Fruit fly (Drosophila melanogaster) whole organism, prepupa: ENCODE data around the gene CG1024.

Experiments
- Blimp-1 ChIP-seq: fragments of 200-800 bp; sonication (Bioruptor generic); optimal IDR thresholded peaks from 3 replicates; lab custom pipeline; 2017; ENCODE audit warnings: missing biosample characterization, missing genetic modification characterization, mild to moderate bottlenecking, moderate library complexity, missing genetic modification reagents
- CG10631 ChIP-seq: fragments of 200-800 bp; sonication (Bioruptor generic); optimal IDR thresholded peaks from 2 replicates; lab custom pipeline; 2016; ENCODE audit warnings: missing biosample characterization, missing genetic modification characterization
- CG10669 ChIP-seq: fragments of 200-800 bp; sonication (Bioruptor generic); optimal IDR thresholded peaks from 3 replicates; lab custom pipeline; 2018; ENCODE audit warnings: missing biosample characterization, mild to moderate bottlenecking, missing genetic modification characterization, moderate library complexity
- CG11294 ChIP-seq: fragments of 200-800 bp; sonication (Bioruptor generic); IDR thresholded peaks from 2 replicates; pipeline ENCODE4 v1.3.6; 2022; ENCODE audit warnings: missing biosample characterization, missing genetic modification characterization
- CG11762 ChIP-seq: fragments of 200-800 bp; sonication (Bioruptor generic); optimal IDR thresholded peaks from 3 replicates; lab custom pipeline; 2016; ENCODE audit warnings: missing biosample characterization, missing genetic modification characterization; ENCODE audit not compliant: insufficient read depth
- CG15336 ChIP-seq: fragments of 200-800 bp; sonication (Bioruptor generic); IDR thresholded peaks from 2 replicates; pipeline ENCODE4 v1.3.6; 2022; ENCODE audit warnings: missing biosample characterization, missing genetic modification characterization
- CG1621 ChIP-seq: fragments of 200-800 bp; sonication (Bioruptor generic); optimal IDR thresholded peaks from 3 replicates; lab custom pipeline; 2018; ENCODE audit warnings: missing biosample characterization, mild to moderate bottlenecking, missing genetic modification characterization
- CG16779 ChIP-seq: fragments of 200-800 bp; sonication (Bioruptor generic); optimal IDR thresholded peaks from 3 replicates; lab custom pipeline; 2017; ENCODE audit warnings: missing biosample characterization, mild to moderate bottlenecking, missing genetic modification characterization
- CG3032 ChIP-seq: fragments of 200-800 bp; optimal IDR thresholded peaks from 2 replicates; lab custom pipeline; 2019; ENCODE audit warnings: missing biosample characterization, mild to moderate bottlenecking, missing genetic modification characterization, moderate library complexity
- CG31627 ChIP-seq: fragments of 200-800 bp; sonication (Bioruptor generic); optimal IDR thresholded peaks from 3 replicates; lab custom pipeline; 2016; ENCODE audit warnings: missing biosample characterization, missing genetic modification characterization
- CG32006 ChIP-seq: fragments of 200-800 bp; sonication (Bioruptor generic); optimal IDR thresholded peaks from 3 replicates; lab custom pipeline; 2017; ENCODE audit warnings: missing biosample characterization, mild to moderate bottlenecking, missing genetic modification characterization
- CG34406 ChIP-seq: fragments of 200-800 bp; sonication (Bioruptor generic); optimal IDR thresholded peaks from 3 replicates; lab custom pipeline; 2016; ENCODE audit warnings: missing biosample characterization, missing genetic modification characterization
- CG3919 ChIP-seq: fragments of 200-800 bp; sonication (Bioruptor generic); optimal IDR thresholded peaks from 3 replicates; lab custom pipeline; 2016; ENCODE audit warnings: missing biosample characterization, missing genetic modification characterization
- CG4318 ChIP-seq: fragments of 200-800 bp; sonication (Bioruptor generic); optimal IDR thresholded peaks from 3 replicates; lab custom pipeline; 2017; ENCODE audit warnings: missing biosample characterization, mild to moderate bottlenecking, missing genetic modification characterization
- CG6163 ChIP-seq: fragments of 200-800 bp; sonication (Bioruptor generic); IDR thresholded peaks from 3 replicates; pipeline ENCODE4 v1.3.6; 2022; ENCODE audit warnings: missing biosample characterization, missing genetic modification characterization
- CG6276 ChIP-seq: fragments of 200-800 bp; sonication (Bioruptor generic); optimal IDR thresholded peaks from 2 replicates; lab custom pipeline; 2017; ENCODE audit warnings: missing biosample characterization, mild to moderate bottlenecking, missing genetic modification characterization
- CG6792 ChIP-seq: fragments of 200-800 bp; sonication (Bioruptor generic); optimal IDR thresholded peaks from 3 replicates; lab custom pipeline; 2016; ENCODE audit warnings: missing biosample characterization, missing genetic modification characterization
- CG6808 ChIP-seq: fragments of 200-800 bp; sonication (Bioruptor generic); optimal IDR thresholded peaks from 3 replicates; lab custom pipeline; 2017; ENCODE audit warnings: missing biosample characterization, missing genetic modification characterization, mild to moderate bottlenecking, moderate library complexity, missing genetic modification reagents
- CG6854 ChIP-seq: fragments of 200-800 bp; sonication (Bioruptor generic); optimal IDR thresholded peaks from 2 replicates; lab custom pipeline; 2017; ENCODE audit warnings: missing biosample characterization, mild to moderate bottlenecking, missing genetic modification characterization
- CG7368 ChIP-seq: fragments of 200-800 bp; sonication (Bioruptor generic); optimal IDR thresholded peaks from 3 replicates; lab custom pipeline; 2016; ENCODE audit warnings: missing biosample characterization, missing genetic modification characterization
- CG8119 ChIP-seq: fragments of 200-800 bp; sonication (Bioruptor generic); IDR thresholded peaks from 3 replicates; pipeline ENCODE4 v1.3.6; 2022; ENCODE audit warnings: missing biosample characterization, missing genetic modification characterization
- CG8632 ChIP-seq: fragments of 200-800 bp; sonication (Bioruptor generic); optimal IDR thresholded peaks from 3 replicates; lab custom pipeline; 2016; ENCODE audit warnings: missing biosample characterization, missing genetic modification characterization
- Eip75B ChIP-seq: fragments of 200-800 bp; sonication (Bioruptor generic); optimal IDR thresholded peaks from 3 replicates; lab custom pipeline; 2016; ENCODE audit warnings: missing biosample characterization, missing genetic modification characterization
- Eip78C ChIP-seq: fragments of 200-800 bp; sonication (Bioruptor generic); peaks from one replicate; lab custom pipeline; 2016; ENCODE audit warnings: missing biosample characterization, missing genetic modification characterization
- Eip93F ChIP-seq: fragments of 200-800 bp; sonication (Bioruptor generic); optimal IDR thresholded peaks from 2 replicates; lab custom pipeline; 2016; ENCODE audit warnings: missing biosample characterization, mild to moderate bottlenecking, missing genetic modification characterization
- Ets21C ChIP-seq: fragments of 200-800 bp; sonication (Bioruptor generic); optimal IDR thresholded peaks from 3 replicates; lab custom pipeline; 2016; ENCODE audit warnings: missing biosample characterization, missing genetic modification characterization
- Ets96B ChIP-seq: fragments of 200-800 bp; optimal IDR thresholded peaks from 2 replicates; lab custom pipeline; 2019; ENCODE audit warnings: missing biosample characterization, mild to moderate bottlenecking, missing genetic modification characterization, moderate library complexity
- Gug ChIP-seq: fragments of 200-800 bp; sonication (Bioruptor generic); IDR thresholded peaks from 2 replicates; pipeline ENCODE4 v1.3.6; 2022; ENCODE audit warnings: missing biosample characterization, missing genetic modification characterization
- Hr38 ChIP-seq: sonication (Bioruptor generic); optimal IDR thresholded peaks from 2 replicates; lab custom pipeline; 2016; ENCODE audit warnings: missing biosample characterization, missing genetic modification characterization
- Hr39 ChIP-seq: fragments of 200-800 bp; sonication (Bioruptor generic); optimal IDR thresholded peaks from 2 replicates; lab custom pipeline; 2016; ENCODE audit warnings: missing biosample characterization, missing genetic modification characterization
- Hr4 ChIP-seq: fragments of 200-800 bp; sonication (Bioruptor generic); optimal IDR thresholded peaks from 3 replicates; lab custom pipeline; 2016; ENCODE audit warnings: missing biosample characterization, missing genetic modification characterization
- Lpt ChIP-seq: fragments of 200-800 bp; sonication (Bioruptor generic); optimal IDR thresholded peaks from 3 replicates; lab custom pipeline; 2016; ENCODE audit warnings: missing biosample characterization, missing genetic modification characterization
- Met ChIP-seq: fragments of 200-800 bp; sonication (Bioruptor generic); optimal IDR thresholded peaks from 3 replicates; lab custom pipeline; 2016; ENCODE audit warnings: missing biosample characterization, missing genetic modification characterization
- OdsH ChIP-seq: fragments of 200-800 bp; sonication (Bioruptor generic); optimal IDR thresholded peaks from 3 replicates; lab custom pipeline; 2016; ENCODE audit warnings: missing biosample characterization, missing genetic modification characterization
- Smox ChIP-seq: fragments of 200-800 bp; sonication (Bioruptor generic); optimal IDR thresholded peaks from 3 replicates; lab custom pipeline; 2016; ENCODE audit warnings: missing biosample characterization, missing genetic modification characterization
- Sox102F ChIP-seq: fragments of 200-800 bp; sonication (Bioruptor generic); optimal IDR thresholded peaks from 2 replicates; lab custom pipeline; 2016; ENCODE audit warnings: missing biosample characterization, mild to moderate bottlenecking, missing genetic modification characterization
- Sox14 ChIP-seq: fragments of 200-800 bp; sonication (Bioruptor generic); optimal IDR thresholded peaks from 3 replicates; lab custom pipeline; 2016; ENCODE audit warnings: missing biosample characterization, missing genetic modification characterization
- Sox15 ChIP-seq: fragments of 200-800 bp; sonication (Bioruptor generic); optimal IDR thresholded peaks from 3 replicates; lab custom pipeline; 2016; ENCODE audit warnings: missing biosample characterization, missing genetic modification characterization
- cyc ChIP-seq: fragments of 200-800 bp; sonication (Bioruptor generic); optimal IDR thresholded peaks from 3 replicates; lab custom pipeline; 2016; ENCODE audit warnings: missing biosample characterization, missing genetic modification characterization
- dsx ChIP-seq: fragments of 200-800 bp; optimal IDR thresholded peaks from 3 replicates; lab custom pipeline; 2019; ENCODE audit warnings: missing biosample characterization, mild to moderate bottlenecking, missing genetic modification characterization, moderate library complexity; ENCODE audit not compliant: poor library complexity, severe bottlenecking
- esn ChIP-seq: fragments of 200-800 bp; sonication (Bioruptor generic); optimal IDR thresholded peaks from 2 replicates; lab custom pipeline; 2016; ENCODE audit warnings: missing biosample characterization, mild to moderate bottlenecking, missing genetic modification characterization, moderate library complexity
- fd85E ChIP-seq: fragments of 200-800 bp; sonication (Bioruptor generic); optimal IDR thresholded peaks from 3 replicates; lab custom pipeline; 2016; ENCODE audit warnings: missing biosample characterization, missing genetic modification characterization
- fkh ChIP-seq: fragments of 200-800 bp; sonication (Bioruptor generic); optimal IDR thresholded peaks from 3 replicates; lab custom pipeline; 2017; ENCODE audit warnings: missing biosample characterization, mild to moderate bottlenecking, missing genetic modification characterization, moderate library complexity
- lz ChIP-seq: fragments of 200-800 bp; sonication (Bioruptor generic); optimal IDR thresholded peaks from 3 replicates; lab custom pipeline; 2016; ENCODE audit warnings: missing biosample characterization, missing genetic modification characterization
- pdm3 ChIP-seq: fragments of 200-800 bp; sonication (Bioruptor generic); optimal IDR thresholded peaks from 3 replicates; lab custom pipeline; 2016; ENCODE audit warnings: missing biosample characterization, missing genetic modification characterization
- salr ChIP-seq, 2 experiments: fragments of 200-800 bp; sonication (Bioruptor generic); optimal IDR thresholded peaks; 3 replicates each; lab custom pipeline; 2016 to 2018; ENCODE audit warnings: missing biosample characterization in 2 of 2, missing genetic modification characterization in 2 of 2, mild to moderate bottlenecking in 1 of 2
- spab ChIP-seq: fragments of 200-800 bp; sonication (Bioruptor generic); optimal IDR thresholded peaks from 2 replicates; lab custom pipeline; 2017; ENCODE audit warnings: missing biosample characterization, mild to moderate bottlenecking, missing genetic modification characterization, missing genetic modification reagents
- ss ChIP-seq, 2 experiments: fragments of 200-800 bp; sonication (Bioruptor generic); optimal IDR thresholded peaks; 2 replicates in 1 of 2; 3 replicates in 1 of 2; lab custom pipeline; 2017 to 2018; ENCODE audit warnings: mild to moderate bottlenecking in 2 of 2, missing biosample characterization in 2 of 2, missing genetic modification characterization in 2 of 2, moderate library complexity in 1 of 2
- svp ChIP-seq: fragments of 200-800 bp; sonication (Bioruptor generic); peaks from one replicate; lab custom pipeline; 2016; ENCODE audit warnings: missing biosample characterization, missing genetic modification characterization
- topi ChIP-seq: fragments of 200-800 bp; sonication (Bioruptor generic); optimal IDR thresholded peaks from 3 replicates; lab custom pipeline; 2016; ENCODE audit warnings: missing biosample characterization, missing genetic modification characterization
- vri ChIP-seq: fragments of 200-800 bp; sonication (Bioruptor generic); optimal IDR thresholded peaks from 3 replicates; lab custom pipeline; 2016; ENCODE audit warnings: missing biosample characterization, mild to moderate bottlenecking, missing genetic modification characterization

CG1024 gene

DNA sequence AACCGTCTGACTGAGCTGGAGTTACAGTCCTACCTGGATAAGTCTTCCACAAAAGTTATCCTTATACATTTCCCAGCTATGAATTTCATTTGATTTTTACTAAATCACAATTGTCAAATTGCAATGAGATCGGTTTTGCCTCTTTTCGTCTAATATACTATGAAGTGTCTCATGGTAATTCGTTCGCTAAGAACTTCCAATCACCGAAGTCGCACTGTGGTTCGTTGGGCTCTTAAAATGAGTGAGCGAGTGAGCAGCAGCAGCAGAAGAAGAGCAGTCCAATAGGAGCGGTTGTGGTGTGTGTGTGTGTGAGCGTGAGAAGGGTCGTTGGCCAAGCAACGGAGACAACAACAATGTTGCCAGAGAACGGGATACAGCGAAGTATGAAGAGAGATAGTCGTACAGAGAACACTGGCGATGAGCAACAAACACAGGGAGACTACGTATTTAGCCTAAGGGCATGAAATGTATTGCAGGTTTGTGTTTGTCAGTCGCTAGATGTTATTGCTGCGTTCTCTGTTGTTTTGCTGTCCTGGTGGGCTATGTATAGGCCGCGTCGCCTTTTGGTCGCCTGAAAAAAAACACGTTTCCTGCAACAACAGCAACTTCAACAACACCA lies 44.0 kb upstream of the CG1024 start:
- TF ChIP-seq CG31627 = peak; percentile 98
- TF ChIP-seq Smox = peak; percentile 98
- peak; percentile 98 for TF ChIP-seq CG10631
- TF ChIP-seq CG3032 (tag; lab: Kevin White, UChicago) = peak; percentile 95
- TF ChIP-seq CG32006 = peak; percentile 94
- peak; percentile 44 for TF ChIP-seq fkh (GFP tag; lab: Kevin White, UChicago)
- TF ChIP-seq topi (GFP tag; lab: Kevin White, UChicago) = peak; percentile 98
- peak; percentile 99 for TF ChIP-seq Eip75B (GFP tag; lab: Kevin White, UChicago)
- TF ChIP-seq salr (GFP tag; optimal IDR thresholded peaks at IDR 0.05; lab: Kevin White, UChicago) = peak; percentile 91 to 95
- TF ChIP-seq Ets96B = peak; percentile 96
- peak; percentile 94 for TF ChIP-seq fd85E (GFP tag; lab: Kevin White, UChicago)
- TF ChIP-seq spab (GFP tag; lab: Kevin White, UChicago) = peak; percentile 96
- TF ChIP-seq CG16779 (tag; lab: Kevin White, UChicago) = peak; percentile 94
- TF ChIP-seq CG8632 (GFP tag; lab: Kevin White, UChicago) = peak; percentile 96
- peak; percentile 99 for TF ChIP-seq esn (GFP tag; lab: Kevin White, UChicago)
- peak; percentile 92 for TF ChIP-seq CG15336
- peak; percentile 97 for TF ChIP-seq CG7368 (GFP tag; lab: Kevin White, UChicago)
- TF ChIP-seq cyc (GFP tag; lab: Kevin White, UChicago) = peak; percentile 99
- TF ChIP-seq Sox102F = peak; percentile 98
- peak; percentile 97 for TF ChIP-seq CG34406 (GFP tag; lab: Kevin White, UChicago)
- peak; percentile 97 for TF ChIP-seq CG6854 (GFP tag; lab: Kevin White, UChicago)
- TF ChIP-seq OdsH = peak; percentile 98
- TF ChIP-seq Hr39 = peak; percentile 98
- peak; percentile 97 for TF ChIP-seq vri (GFP tag; lab: Kevin White, UChicago)
- peak; percentile 99 for TF ChIP-seq svp (GFP tag; lab: Kevin White, UChicago)
- TF ChIP-seq pdm3 (GFP tag; lab: Kevin White, UChicago) = peak; percentile 98
- peak; percentile 98 for TF ChIP-seq CG6792 (GFP tag; lab: Kevin White, UChicago)
- TF ChIP-seq Eip78C (GFP tag; lab: Kevin White, UChicago) = peak; percentile 99
- TF ChIP-seq CG4318 (GFP tag; lab: Kevin White, UChicago) = peak; percentile 89
- TF ChIP-seq lz (GFP tag; lab: Kevin White, UChicago) = peak; percentile 98
- peak; percentile 99 for TF ChIP-seq Sox14 (GFP tag; lab: Kevin White, UChicago)
- peak; percentile 100 for TF ChIP-seq dsx (GFP tag; lab: Kevin White, UChicago)
- TF ChIP-seq CG11294 (GFP tag; lab: Robert Waterston, UW) = peak; percentile 76
- TF ChIP-seq Sox15 (GFP tag; lab: Kevin White, UChicago) = peak; percentile 96
- peak; percentile 92 to 95 for TF ChIP-seq ss (GFP tag; optimal IDR thresholded peaks at IDR 0.05; lab: Kevin White, UChicago)
- TF ChIP-seq Ets21C = peak; percentile 97
- peak; percentile 89 for TF ChIP-seq Gug
- TF ChIP-seq CG10669 (GFP tag; lab: Kevin White, UChicago) = peak; percentile 97
- peak; percentile 42 for TF ChIP-seq Hr38
- TF ChIP-seq CG1621 (tag; lab: Kevin White, UChicago) = peak; percentile 97
- TF ChIP-seq CG11762 (GFP tag; lab: Kevin White, UChicago) = peak; percentile 96
- TF ChIP-seq CG3919 (GFP tag; lab: Kevin White, UChicago) = peak; percentile 99
- TF ChIP-seq Blimp-1 (GFP tag; lab: Kevin White, UChicago) = peak; percentile 86
- TF ChIP-seq CG6276 (GFP tag; lab: Kevin White, UChicago) = peak; percentile 88
- peak; percentile 88 for TF ChIP-seq Lpt (GFP tag; lab: Kevin White, UChicago)
- TF ChIP-seq CG6808 = peak; percentile 93
- TF ChIP-seq Hr4 (GFP tag; lab: Kevin White, UChicago) = peak; percentile 94
- peak; percentile 99 for TF ChIP-seq Met (GFP tag; lab: Kevin White, UChicago)
- TF ChIP-seq CG6163 = peak; percentile 97
- peak; percentile 91 for TF ChIP-seq Eip93F (GFP tag; lab: Kevin White, UChicago)
- TF ChIP-seq CG8119 = peak; percentile 95
